Worm (Caenorhabditis elegans) whole organism, mixed stage, embryonic: ENCODE data around the gene C44B11.6.
A peak's percentile ranks its signal among the peaks of the same experiment; 100 is the strongest.

ENCODE experiments used
- M03D4.4 ChIP-seq: sonication (generic microtip); optimal IDR thresholded peaks from 2 replicates; lab custom pipeline; 2017; ENCODE audit warnings: mild to moderate bottlenecking, missing genetic modification characterization, missing compliant biosample characterization
- bed-3 ChIP-seq: fragments of 200-800 bp; sonication (Bioruptor generic); optimal IDR thresholded peaks from 3 replicates; lab custom pipeline; 2018; ENCODE audit warnings: mild to moderate bottlenecking, missing genetic modification characterization, moderate library complexity, missing compliant biosample characterization
- blmp-1 ChIP-seq: fragments of 150-350 bp; optimal IDR thresholded peaks from 2 replicates; lab custom pipeline; 2014; ENCODE audit warnings: missing biosample characterization, missing genetic modification characterization
- ceh-39 ChIP-seq: fragments of 150-350 bp; optimal IDR thresholded peaks from 2 replicates; lab custom pipeline; 2014; ENCODE audit warnings: missing biosample characterization, missing genetic modification characterization
- ceh-83 ChIP-seq: fragments of 200-800 bp; sonication (Bioruptor generic); optimal IDR thresholded peaks from 2 replicates; lab custom pipeline; 2018; ENCODE audit warnings: mild to moderate bottlenecking, missing genetic modification characterization, missing compliant biosample characterization
- ces-1 ChIP-seq: fragments of 150-350 bp; optimal IDR thresholded peaks from 2 replicates; lab custom pipeline; 2014; ENCODE audit warnings: missing biosample characterization, missing genetic modification reagents, missing genetic modification characterization
- cnd-1 ChIP-seq: fragments of 200-800 bp; sonication (Bioruptor generic); optimal IDR thresholded peaks from 2 replicates; lab custom pipeline; 2018; ENCODE audit warnings: mild to moderate bottlenecking, missing genetic modification characterization, missing compliant biosample characterization
- drap-1 ChIP-seq: fragments of 200-800 bp; sonication (Bioruptor generic); optimal IDR thresholded peaks from 3 replicates; lab custom pipeline; 2018; ENCODE audit warnings: mild to moderate bottlenecking, missing genetic modification characterization, missing compliant biosample characterization
- hlh-1 ChIP-seq: fragments of 150-350 bp; optimal IDR thresholded peaks from 2 replicates; lab custom pipeline; 2014; ENCODE audit warnings: missing biosample characterization, missing genetic modification reagents, missing genetic modification characterization
- lsy-2 ChIP-seq: fragments of 150-350 bp; optimal IDR thresholded peaks from 2 replicates; lab custom pipeline; 2014; ENCODE audit warnings: missing biosample characterization, missing genetic modification characterization
- mab-5 ChIP-seq: fragments of 150-350 bp; optimal IDR thresholded peaks from 2 replicates; lab custom pipeline; 2014; ENCODE audit warnings: missing biosample characterization, missing genetic modification characterization
- mep-1 ChIP-seq: fragments of 150-350 bp; optimal IDR thresholded peaks from 2 replicates; lab custom pipeline; 2017; ENCODE audit warnings: missing biosample characterization, missing genetic modification reagents, missing genetic modification characterization, inconsistent platforms
- nhr-12 ChIP-seq: fragments of 150-350 bp; optimal IDR thresholded peaks from 2 replicates; lab custom pipeline; 2014; ENCODE audit warnings: missing biosample characterization, missing genetic modification characterization
- nhr-237 ChIP-seq: fragments of 150-350 bp; optimal IDR thresholded peaks from 2 replicates; lab custom pipeline; 2014; ENCODE audit warnings: missing biosample characterization, missing genetic modification characterization
- nhr-76 ChIP-seq: sonication (generic microtip); optimal IDR thresholded peaks from 2 replicates; lab custom pipeline; 2017; ENCODE audit warnings: missing biosample characterization, missing genetic modification characterization
- pha-4 ChIP-seq: fragments of 150-350 bp; optimal IDR thresholded peaks from 2 replicates; lab custom pipeline; 2018; ENCODE audit warnings: missing biosample characterization, missing genetic modification reagents, missing genetic modification characterization
- sem-2 ChIP-seq: fragments of 200-800 bp; sonication (Bioruptor generic); optimal IDR thresholded peaks from 2 replicates; lab custom pipeline; 2018; ENCODE audit warnings: mild to moderate bottlenecking, missing genetic modification characterization, missing compliant biosample characterization
- snpc-4 ChIP-seq: fragments of 150-350 bp; optimal IDR thresholded peaks from 2 replicates; lab custom pipeline; 2014; ENCODE audit warnings: missing biosample characterization, missing genetic modification characterization
- sptf-1 ChIP-seq: sonication (generic microtip); optimal IDR thresholded peaks from 2 replicates; lab custom pipeline; 2017; ENCODE audit warnings: mild to moderate bottlenecking, missing genetic modification characterization, moderate library complexity, missing compliant biosample characterization
- tbx-8 ChIP-seq: fragments of 200-800 bp; sonication (Bioruptor generic); optimal IDR thresholded peaks from 2 replicates; lab custom pipeline; 2018; ENCODE audit warnings: mild to moderate bottlenecking, missing genetic modification characterization, moderate library complexity, missing compliant biosample characterization
- unc-120 ChIP-seq: sonication (generic microtip); optimal IDR thresholded peaks from 2 replicates; lab custom pipeline; 2017; ENCODE audit warnings: missing genetic modification characterization, missing compliant biosample characterization; ENCODE audit not compliant: poor library complexity, severe bottlenecking
- unc-39 ChIP-seq: fragments of 150-350 bp; optimal IDR thresholded peaks from 2 replicates; lab custom pipeline; 2014; ENCODE audit warnings: missing biosample characterization, missing genetic modification characterization
- unc-62 ChIP-seq: fragments of 150-350 bp; optimal IDR thresholded peaks from 2 replicates; lab custom pipeline; 2014; ENCODE audit warnings: missing biosample characterization, missing genetic modification reagents, missing genetic modification characterization
- zip-8 ChIP-seq: fragments of 150-350 bp; optimal IDR thresholded peaks from 2 replicates; lab custom pipeline; 2014; ENCODE audit warnings: missing biosample characterization, missing genetic modification characterization
- ztf-11 ChIP-seq: fragments of 150-350 bp; optimal IDR thresholded peaks from 2 replicates; lab custom pipeline; 2014; ENCODE audit warnings: missing biosample characterization, missing genetic modification characterization

Gene C44B11.6

DNA sequence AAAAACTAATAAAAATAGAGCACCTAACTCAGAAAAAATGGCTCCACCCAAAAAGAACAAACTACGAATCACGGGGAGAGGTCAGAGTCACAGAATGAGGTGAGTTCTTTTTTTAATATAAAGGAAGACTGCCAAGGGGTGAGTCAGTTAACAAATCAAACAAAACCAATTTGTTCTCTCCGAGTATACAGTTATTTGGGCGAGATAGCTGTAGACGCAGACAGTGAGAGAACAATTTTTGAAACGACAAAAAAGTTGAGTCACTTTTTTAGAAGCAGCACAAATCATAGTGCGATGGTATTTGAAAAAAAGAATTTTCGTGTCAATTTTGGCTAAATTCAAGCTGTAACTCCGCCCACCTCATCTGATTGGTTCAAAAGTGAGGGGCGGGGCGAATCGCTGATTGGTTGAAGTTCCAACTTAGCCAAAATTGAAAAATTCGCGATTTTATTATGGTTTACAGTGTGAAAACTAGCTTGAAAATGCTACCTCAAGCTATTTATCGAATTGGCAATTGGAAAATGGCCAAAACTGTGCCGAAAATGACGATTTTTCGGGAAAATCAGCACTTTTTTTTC lies 28.6 kb upstream of the C44B11.6 start:
- TF ChIP-seq pha-4 (no peak), cnd-1 (no peak), nhr-237 (tag; lab: Kevin White, UChicago) (no peak), sptf-1 (no peak), unc-39 (no peak), hlh-1 (tag; lab: Kevin White, UChicago) (no peak), mab-5 (no peak), drap-1 (no peak), mep-1 (tag; lab: Kevin White, UChicago) (no peak), ztf-11 (tag; lab: Kevin White, UChicago) (no peak), nhr-12 (no peak), bed-3 (no peak), ceh-83 (GFP tag; lab: Kevin White, UChicago) (no peak), snpc-4 (tag; lab: Kevin White, UChicago) (no peak), lsy-2 (tag; lab: Kevin White, UChicago) (no peak), M03D4.4 (tag; lab: Kevin White, UChicago) (no peak), unc-62 (GFP tag; lab: Kevin White, UChicago) (no peak)

DNA sequence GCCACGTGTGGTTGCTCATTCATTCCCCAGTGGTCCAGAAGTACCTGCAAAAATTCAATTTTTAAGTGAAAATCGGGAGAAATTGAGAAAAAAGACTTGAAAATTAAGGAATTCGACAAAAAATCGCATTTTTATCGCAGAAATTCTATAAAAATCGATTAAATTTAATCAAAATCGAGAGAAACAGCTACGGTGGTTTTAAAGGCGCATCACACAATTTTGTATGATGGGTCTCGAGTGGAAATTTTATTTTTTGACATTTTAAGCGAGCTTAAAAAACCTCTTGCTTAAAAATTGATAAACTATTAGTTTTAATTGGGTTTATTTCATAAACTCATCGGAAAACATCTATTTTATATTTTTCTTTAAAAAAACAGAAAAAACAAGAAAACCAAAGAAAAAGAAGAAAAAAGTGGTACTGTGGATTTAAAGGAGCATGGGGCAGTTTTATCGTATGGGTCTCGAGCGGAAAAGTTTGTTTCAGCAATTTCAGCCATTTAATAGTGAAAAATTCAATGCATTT lies 25.8 kb upstream of the C44B11.6 start, which contains the start of gene nipa-1:
TSS of gene nipa-1 (minus strand) at position 51 of the 523 bp plus-strand sequence.
- TF ChIP-seq unc-39 (no peak), cnd-1 (no peak), nhr-76 (tag; lab: Kevin White, UChicago) (no peak), ces-1 (GFP tag; lab: Kevin White, UChicago) (no peak)

DNA sequence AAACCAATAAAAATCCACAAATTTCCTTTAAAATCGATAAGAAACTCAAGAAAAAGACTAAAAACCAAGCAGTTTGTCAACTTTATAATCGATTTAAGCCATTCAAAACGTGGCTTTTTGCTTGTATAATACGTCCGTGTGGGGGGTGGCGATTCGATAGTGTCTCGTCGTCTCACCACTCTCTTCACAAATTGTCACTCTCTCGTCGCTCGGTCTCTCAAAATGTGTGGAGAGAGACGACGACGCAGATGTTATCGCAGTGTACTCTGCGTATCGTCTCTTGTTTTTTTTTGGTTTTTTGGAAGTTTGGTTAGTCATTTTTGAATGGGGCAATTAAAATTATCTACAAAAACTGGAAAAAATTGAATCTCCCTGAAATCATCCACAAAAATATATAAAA lies 25.3 kb upstream of the C44B11.6 start:
- peak; percentile 33 for TF ChIP-seq mep-1 (tag; lab: Kevin White, UChicago)
- TF ChIP-seq ceh-83 (GFP tag; lab: Kevin White, UChicago), result no peak
- TF ChIP-seq ceh-39 (tag; lab: Kevin White, UChicago), result peak; percentile 32

DNA sequence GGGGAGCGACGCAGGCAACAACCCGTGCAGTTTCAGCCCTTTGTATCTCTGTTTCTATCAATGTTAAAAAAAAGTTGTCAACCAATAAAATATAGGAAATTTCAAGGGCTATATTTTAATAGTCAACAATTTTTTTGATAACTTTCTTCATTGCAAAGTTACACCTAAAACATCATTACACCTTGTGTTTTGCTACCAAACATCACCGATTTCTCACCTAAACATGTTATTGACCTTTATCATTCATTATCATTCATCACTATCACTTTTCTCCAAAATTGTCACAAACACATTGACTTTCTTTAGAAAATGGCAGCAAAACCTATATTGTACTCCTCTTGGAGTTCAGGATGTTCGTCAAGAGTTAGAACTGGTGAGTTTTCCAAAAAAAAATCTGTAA lies 23.9 kb upstream of the C44B11.6 start, which contains the start of gene Y53G8B.1:
TSS of gene Y53G8B.1 (plus strand) at position 242 of the 400 bp plus-strand sequence.
- TF ChIP-seq ces-1 (GFP tag; lab: Kevin White, UChicago), result no peak
- TF ChIP-seq sem-2 (GFP tag; lab: Kevin White, UChicago), result no peak
- TF ChIP-seq bed-3, result no peak
- no peak for TF ChIP-seq cnd-1
- TF ChIP-seq drap-1, result no peak
- TF ChIP-seq mab-5, result no peak
- no peak for TF ChIP-seq tbx-8 (GFP tag; lab: Kevin White, UChicago)
- TF ChIP-seq blmp-1 (tag; lab: Kevin White, UChicago), result no peak
- TF ChIP-seq ceh-39 (tag; lab: Kevin White, UChicago), result no peak
- TF ChIP-seq nhr-76 (tag; lab: Kevin White, UChicago), result no peak
- no peak for TF ChIP-seq ztf-11 (tag; lab: Kevin White, UChicago)
- no peak for TF ChIP-seq unc-62 (GFP tag; lab: Kevin White, UChicago)

DNA sequence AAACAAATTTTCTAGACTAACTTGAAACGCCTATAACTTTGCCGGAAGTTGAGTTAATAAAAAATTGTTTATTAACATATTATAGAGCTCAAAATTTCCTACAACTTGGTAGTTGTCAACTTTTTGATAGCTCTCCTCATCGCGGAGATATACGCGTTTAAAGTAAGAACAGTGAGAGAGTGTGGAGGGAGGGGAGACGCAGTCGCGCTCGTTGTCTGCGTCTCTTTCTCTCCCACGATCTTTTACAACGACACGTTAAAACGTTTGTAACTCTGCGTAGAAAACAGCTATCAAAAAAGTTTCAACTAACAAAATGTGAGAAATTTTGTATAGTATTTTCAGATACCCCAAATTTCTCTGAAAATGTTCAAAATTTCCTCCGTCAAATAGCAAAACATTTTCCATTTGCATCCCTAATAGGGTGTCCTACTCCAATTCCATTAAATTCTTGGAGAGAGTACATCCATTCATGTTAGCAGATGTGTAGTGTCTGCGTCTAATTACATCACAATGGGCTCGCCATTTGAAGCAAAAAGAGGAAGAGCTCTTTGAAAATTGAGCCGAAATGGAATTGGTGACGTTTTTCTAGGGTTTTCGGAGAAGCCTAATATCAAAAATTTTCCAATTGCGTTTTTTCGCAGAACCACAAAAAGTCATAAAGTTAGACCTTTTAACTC lies 16.5 kb upstream of the C44B11.6 start:
- TF ChIP-seq sem-2 (GFP tag; lab: Kevin White, UChicago) (no peak), ces-1 (GFP tag; lab: Kevin White, UChicago) (peak; percentile 98), zip-8 (no peak)
- TF ChIP-seq, all 35 proteins: peak for 1

DNA sequence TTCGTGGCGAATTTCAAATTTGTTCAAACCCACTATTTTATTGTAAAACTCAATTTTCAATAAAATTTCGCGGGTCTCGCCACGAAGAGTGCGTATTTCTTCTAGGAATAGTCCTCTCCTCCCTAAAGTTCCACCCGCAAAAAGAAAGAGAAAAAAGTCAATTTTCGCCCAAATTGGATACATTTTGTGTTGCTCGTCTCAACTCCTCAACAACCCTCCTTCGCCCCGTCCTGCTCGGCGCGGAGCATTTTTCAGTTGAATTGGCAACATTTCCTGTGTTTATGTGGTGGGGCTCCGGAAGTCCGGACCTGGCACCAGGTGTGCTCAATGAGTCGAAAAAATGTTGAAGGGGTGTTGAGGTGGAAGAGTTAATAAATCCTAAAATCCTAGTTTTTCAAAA lies 14.9 kb upstream of the C44B11.6 start:
- TF ChIP-seq ces-1 (GFP tag; lab: Kevin White, UChicago) (peak; percentile 51), unc-120 (tag; lab: Kevin White, UChicago) (no peak)

DNA sequence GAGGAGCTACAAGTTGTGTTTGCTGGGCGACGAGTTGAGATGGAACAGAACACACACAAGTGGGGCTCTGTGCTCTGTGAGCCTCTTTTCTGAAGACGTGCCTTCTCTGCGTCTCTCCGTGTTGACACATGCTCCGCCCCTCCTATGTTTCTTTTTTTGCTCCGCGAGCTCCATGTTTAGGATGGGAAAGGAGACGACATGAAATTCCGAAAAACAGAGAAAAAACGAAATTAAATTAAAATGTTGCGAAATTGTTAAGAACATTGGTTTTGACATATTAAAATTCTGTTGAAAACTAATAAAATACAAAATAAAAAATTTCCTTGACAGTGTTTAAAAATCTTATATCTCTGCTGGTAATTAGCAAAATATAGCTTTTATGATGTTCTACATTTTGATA lies 13.8 kb upstream of the C44B11.6 start, which contains the start of gene mec-12:
TSS of gene mec-12 (minus strand) at position 91 of the 400 bp plus-strand sequence.
- TF ChIP-seq ces-1 (GFP tag; lab: Kevin White, UChicago) (peak; percentile 61), unc-120 (tag; lab: Kevin White, UChicago) (no peak)
- TF ChIP-seq, all 35 proteins: peak for 1
